Fruit fly (Drosophila melanogaster): ENCODE data around the gene ScsbetaG.

The ScsbetaG gene

dm6 chr3L:5583295-5583707, 19.8 kb upstream of the ScsbetaG start (continued):
- TF ChIP-seq E2f1 (GFP tag; IDR thresholded peaks at IDR 0.05) (peak; percentile 86), sqz (GFP tag; optimal IDR thresholded peaks at IDR 0.05) (no peak), CG7556 (GFP tag; optimal IDR thresholded peaks at IDR 0.05) (no peak), Hmr (GFP tag; optimal IDR thresholded peaks at IDR 0.05) (peak; percentile 80), ERR (GFP tag; optimal IDR thresholded peaks at IDR 0.05) (peak; percentile 82), fru (optimal IDR thresholded peaks at IDR 0.05) (no peak), CG5953 (GFP tag; IDR thresholded peaks at IDR 0.05) (peak; percentile 85), CG13424 (tag; optimal IDR thresholded peaks at IDR 0.05) (peak; percentile 88), ci (GFP tag; IDR thresholded peaks at IDR 0.05) (peak; percentile 87), CG8359 (GFP tag; optimal IDR thresholded peaks at IDR 0.05; ENCODE audit: borderline replicate concordance) (no peak), CG8765 (GFP tag; IDR thresholded peaks at IDR 0.05) (peak; percentile 82), CG31388 (GFP tag; optimal IDR thresholded peaks at IDR 0.05) (peak; percentile 80), CG5180 (GFP tag; optimal IDR thresholded peaks at IDR 0.05) (no peak), kni (GFP tag; optimal IDR thresholded peaks at IDR 0.05) (peak; percentile 16), CG1603 (tag; optimal IDR thresholded peaks at IDR 0.05) (peak; percentile 92), CG7987 (GFP tag; optimal IDR thresholded peaks at IDR 0.05) (peak; percentile 65), Usf (GFP tag; optimal IDR thresholded peaks at IDR 0.05) (peak; percentile 19), Hr3 (GFP tag; optimal IDR thresholded peaks at IDR 0.05) (peak; percentile 85), CG8290 (GFP tag; optimal IDR thresholded peaks at IDR 0.05) (peak; percentile 77), CG8290 (tag; optimal IDR thresholded peaks at IDR 0.05) (no peak), Vsx1 (GFP tag; optimal IDR thresholded peaks at IDR 0.05) (no peak), CG6272 (GFP tag; IDR thresholded peaks at IDR 0.05) (peak; percentile 94), ATbp (GFP tag; optimal IDR thresholded peaks at IDR 0.05) (no peak), CG8089 (GFP tag; optimal IDR thresholded peaks at IDR 0.05) (peak; percentile 64), NC2α (GFP tag; optimal IDR thresholded peaks at IDR 0.05) (peak; percentile 53), hkb (optimal IDR thresholded peaks at IDR 0.05) (no peak), hkb (GFP tag; IDR thresholded peaks at IDR 0.05) (peak; percentile 76), zf30C (GFP tag; optimal IDR thresholded peaks at IDR 0.05) (peak; percentile 84), C15 (GFP tag; IDR thresholded peaks at IDR 0.05) (peak; percentile 74; the same call in 2 of the 3 replicates), kah (GFP tag; optimal IDR thresholded peaks at IDR 0.05) (no peak), bsh (GFP tag; optimal IDR thresholded peaks at IDR 0.05) (peak in 1 of 2 experiments; percentile 80), CG31365 (tag; optimal IDR thresholded peaks at IDR 0.05) (no peak), Xrp1 (GFP tag; IDR thresholded peaks at IDR 0.05) (peak; percentile 89), btn (GFP tag; optimal IDR thresholded peaks at IDR 0.05) (peak; percentile 71), zen2 (GFP tag; IDR thresholded peaks at IDR 0.05; ENCODE audit: partially characterized antibody) (peak; percentile 73; the same call in 2 of the 3 replicates), CG18764 (GFP tag; optimal IDR thresholded peaks at IDR 0.05) (peak; percentile 78), CG31224 (GFP tag; IDR thresholded peaks at IDR 0.05) (peak; percentile 84), Bdp1 (GFP tag; optimal IDR thresholded peaks at IDR 0.05) (peak; percentile 79), dysf (GFP tag; IDR thresholded peaks at IDR 0.05) (peak; percentile 90), CG6175 (GFP tag; IDR thresholded peaks at IDR 0.05) (peak; percentile 82), CG3726 (GFP tag; IDR thresholded peaks at IDR 0.05) (peak; percentile 78; the same call in 2 of the 3 replicates), CG12155 (GFP tag; optimal IDR thresholded peaks at IDR 0.05) (peak; percentile 100), wek (GFP tag; optimal IDR thresholded peaks at IDR 0.05) (peak; percentile 0), peb (GFP tag; IDR thresholded peaks at IDR 0.05) (peak; percentile 56), cas (GFP tag; IDR thresholded peaks at IDR 0.05) (peak; percentile 90), CG9609 (GFP tag; optimal IDR thresholded peaks at IDR 0.05) (peak; percentile 89), CG7271 (tag; optimal IDR thresholded peaks at IDR 0.05) (peak; percentile 69), sens (GFP tag) (peak; percentile 98), CG32772 (GFP tag; IDR thresholded peaks at IDR 0.05) (peak; percentile 93), NC2β (GFP tag; optimal IDR thresholded peaks at IDR 0.05) (peak; percentile 79), CG10431 (GFP tag; optimal IDR thresholded peaks at IDR 0.05) (no peak), Chrac-16 (GFP tag; optimal IDR thresholded peaks at IDR 0.05) (peak; percentile 86)

All from whole organism, embryonic.